Worm (Caenorhabditis elegans): ENCODE results near the gene Y116A8C.465.
A peak's percentile ranks its signal among the peaks of the same experiment; 100 is the strongest.

The Y116A8C.465 gene

ce11 chrIV:17103615-17104014, 38.6 kb downstream of the Y116A8C.465 start, which contains the start of gene Y116A8C.30:
Y116A8C.30 (minus strand) TSS chrIV:17103715.
- TF ChIP-seq nhr-2 (tag; optimal IDR thresholded peaks at IDR 0.05) (peak; percentile 22), lsy-2 (tag; optimal IDR thresholded peaks at IDR 0.05) (no peak)

- TF ChIP-seq ces-1 (GFP tag; optimal IDR thresholded peaks at IDR 0.05) = no peak
Measured at ce11 chrIV:17104157-17104872, 39.3 kb downstream of the Y116A8C.465 start.

ce11 chrIV:17105578-17105977, 40.5 kb downstream of the Y116A8C.465 start:
- TF ChIP-seq ham-2 (GFP tag; optimal IDR thresholded peaks at IDR 0.05) (no peak), lsy-2 (tag; optimal IDR thresholded peaks at IDR 0.05) (no peak), nhr-76 (tag; optimal IDR thresholded peaks at IDR 0.05) (no peak), unc-120 (tag; optimal IDR thresholded peaks at IDR 0.05; ENCODE audit: poor library complexity, severe bottlenecking) (no peak), elt-3 (tag; optimal IDR thresholded peaks at IDR 0.05) (no peak), unc-62 (GFP tag; optimal IDR thresholded peaks at IDR 0.05) (no peak), unc-39 (tag; optimal IDR thresholded peaks at IDR 0.05) (no peak), blmp-1 (tag; optimal IDR thresholded peaks at IDR 0.05) (no peak), lin-13 (tag; optimal IDR thresholded peaks at IDR 0.05) (no peak)

ce11 chrIV:17108200-17108599, 43.2 kb downstream of the Y116A8C.465 start:
- TF ChIP-seq nhr-28 (tag; optimal IDR thresholded peaks at IDR 0.05) (no peak), ceh-83 (GFP tag; optimal IDR thresholded peaks at IDR 0.05) (peak; percentile 30), cnd-1 (tag; optimal IDR thresholded peaks at IDR 0.05) (peak; percentile 64), elt-1 (tag; optimal IDR thresholded peaks at IDR 0.05; ENCODE audit: borderline replicate concordance, insufficient read depth) (no peak)

ce11 chrIV:17108805-17109204, 43.8 kb downstream of the Y116A8C.465 start:
- TF ChIP-seq snpc-4 (tag; optimal IDR thresholded peaks at IDR 0.05) = no peak
- TF ChIP-seq hlh-1 (tag; optimal IDR thresholded peaks at IDR 0.05) = no peak
- no peak for TF ChIP-seq lsy-2 (tag; optimal IDR thresholded peaks at IDR 0.05)
- TF ChIP-seq nhr-237 (tag; optimal IDR thresholded peaks at IDR 0.05) = no peak
- TF ChIP-seq mab-5 (tag; optimal IDR thresholded peaks at IDR 0.05) = no peak
- TF ChIP-seq pha-4 (tag; optimal IDR thresholded peaks at IDR 0.05) = no peak
- no peak for TF ChIP-seq ceh-83 (GFP tag; optimal IDR thresholded peaks at IDR 0.05)
- TF ChIP-seq nhr-12 (tag; optimal IDR thresholded peaks at IDR 0.05) = no peak
- no peak for TF ChIP-seq mls-2 (tag; optimal IDR thresholded peaks at IDR 0.05)
- no peak for TF ChIP-seq tbx-8 (GFP tag; optimal IDR thresholded peaks at IDR 0.05)
- no peak for TF ChIP-seq ham-2 (GFP tag; optimal IDR thresholded peaks at IDR 0.05)
- TF ChIP-seq lin-32 (GFP tag; optimal IDR thresholded peaks at IDR 0.05) = no peak
- no peak for TF ChIP-seq sem-2 (GFP tag; optimal IDR thresholded peaks at IDR 0.05)
- no peak for TF ChIP-seq zip-8 (tag; optimal IDR thresholded peaks at IDR 0.05)
- TF ChIP-seq unc-62 (GFP tag; optimal IDR thresholded peaks at IDR 0.05) = no peak
- TF ChIP-seq nhr-2 (tag; optimal IDR thresholded peaks at IDR 0.05) = no peak
- no peak for TF ChIP-seq sptf-1 (tag; optimal IDR thresholded peaks at IDR 0.05)
- no peak for TF ChIP-seq bed-3 (GFP tag; optimal IDR thresholded peaks at IDR 0.05)
- no peak for TF ChIP-seq M03D4.4 (tag; optimal IDR thresholded peaks at IDR 0.05)
- no peak for TF ChIP-seq elt-1 (tag; optimal IDR thresholded peaks at IDR 0.05; ENCODE audit: borderline replicate concordance, insufficient read depth)

- no peak for TF ChIP-seq unc-120 (tag; optimal IDR thresholded peaks at IDR 0.05; ENCODE audit: poor library complexity, severe bottlenecking)
- TF ChIP-seq drap-1 (GFP tag; optimal IDR thresholded peaks at IDR 0.05) = no peak
- no peak for TF ChIP-seq nhr-12 (tag; optimal IDR thresholded peaks at IDR 0.05)
- no peak for TF ChIP-seq ham-2 (GFP tag; optimal IDR thresholded peaks at IDR 0.05)
- TF ChIP-seq M03D4.4 (tag; optimal IDR thresholded peaks at IDR 0.05) = no peak
- no peak for TF ChIP-seq cnd-1 (tag; optimal IDR thresholded peaks at IDR 0.05)
- TF ChIP-seq bed-3 (GFP tag; optimal IDR thresholded peaks at IDR 0.05) = no peak
- no peak for TF ChIP-seq nhr-2 (tag; optimal IDR thresholded peaks at IDR 0.05)
- TF ChIP-seq ceh-83 (GFP tag; optimal IDR thresholded peaks at IDR 0.05) = no peak
Measured at ce11 chrIV:17109436-17109835, 44.4 kb downstream of the Y116A8C.465 start.
